Worm (Caenorhabditis elegans) whole organism, young adult: ENCODE measurements around the gene R07C3.13.

Source experiments
- F57A8.1 ChIP-seq: fragments of 200-800 bp; sonication (Bioruptor generic); optimal IDR thresholded peaks from 2 replicates; lab custom pipeline; 2018; ENCODE audit warnings: mild to moderate bottlenecking, missing genetic modification characterization, moderate library complexity, missing compliant biosample characterization
- K12H6.12 ChIP-seq: fragments of 200-800 bp; sonication (Bioruptor generic); optimal IDR thresholded peaks from 2 replicates; lab custom pipeline; 2018; ENCODE audit warnings: mild to moderate bottlenecking, missing genetic modification characterization, missing compliant biosample characterization
- egl-18 ChIP-seq: fragments of 200-800 bp; sonication (Bioruptor generic); IDR thresholded peaks from 2 replicates; pipeline ENCODE4 v1.3.6; 2022; ENCODE audit warnings: missing genetic modification reagents, missing genetic modification characterization, missing compliant biosample characterization
- lin-54 ChIP-seq: fragments of 200-800 bp; sonication (Bioruptor generic); optimal IDR thresholded peaks from 2 replicates; lab custom pipeline; 2018; ENCODE audit warnings: mild to moderate bottlenecking, missing genetic modification characterization, missing compliant biosample characterization
- lsl-1 ChIP-seq: fragments of 200-800 bp; sonication (Bioruptor generic); optimal IDR thresholded peaks from 2 replicates; lab custom pipeline; 2018; ENCODE audit warnings: mild to moderate bottlenecking, missing genetic modification characterization, moderate library complexity, missing compliant biosample characterization
- mxl-1 ChIP-seq: sonication (generic microtip); optimal IDR thresholded peaks from 2 replicates; lab custom pipeline; 2016; ENCODE audit warnings: missing genetic modification characterization, missing compliant biosample characterization
- nfya-1 ChIP-seq: sonication (generic microtip); optimal IDR thresholded peaks from 2 replicates; lab custom pipeline; 2017; ENCODE audit warnings: antibody characterized with exemption, missing compliant biosample characterization, missing genetic modification characterization, borderline replicate concordance; ENCODE audit not compliant: insufficient read depth
- pbrm-1 ChIP-seq: fragments of 200-800 bp; sonication (Bioruptor generic); IDR thresholded peaks from 2 replicates; pipeline ENCODE4 v1.3.6; 2022; ENCODE audit warnings: missing genetic modification reagents, missing genetic modification characterization, missing compliant biosample characterization
- unc-130 ChIP-seq: sonication (generic microtip); optimal IDR thresholded peaks from 2 replicates; lab custom pipeline; 2016; ENCODE audit warnings: missing genetic modification reagents, missing genetic modification characterization, missing compliant biosample characterization
- unc-62 ChIP-seq: fragments of 150-350 bp; optimal IDR thresholded peaks from 2 replicates; lab custom pipeline; 2014; ENCODE audit warnings: missing biosample characterization, missing genetic modification reagents, missing genetic modification characterization
- ztf-3 ChIP-seq: fragments of 200-800 bp; sonication (Bioruptor generic); optimal IDR thresholded peaks from 2 replicates; lab custom pipeline; 2018; ENCODE audit warnings: mild to moderate bottlenecking, missing genetic modification characterization, missing compliant biosample characterization

- TF ChIP-seq lsl-1 (GFP tag; lab: Kevin White, UChicago) (no peak), mxl-1 (no peak), F57A8.1 (GFP tag; lab: Kevin White, UChicago) (no peak), unc-130 (GFP tag; lab: Kevin White, UChicago) (no peak), lin-54 (GFP tag; lab: Kevin White, UChicago) (no peak), K12H6.12 (tag; lab: Kevin White, UChicago) (no peak), nfya-1 (tag; lab: Kevin White, UChicago) (no peak), egl-18 (GFP tag; lab: Robert Waterston, UW) (no peak), pbrm-1 (no peak), unc-62 (GFP tag; lab: Kevin White, UChicago) (no peak), ztf-3 (no peak)
These were observed 13.5 kb upstream of the R07C3.13 start, which contains the start of gene fbxc-36 for ce11 chrII:940779-941178.
